Worm (Caenorhabditis elegans): Measurements from ENCODE around the gene C10C6.3.

Gene C10C6.3

DNA sequence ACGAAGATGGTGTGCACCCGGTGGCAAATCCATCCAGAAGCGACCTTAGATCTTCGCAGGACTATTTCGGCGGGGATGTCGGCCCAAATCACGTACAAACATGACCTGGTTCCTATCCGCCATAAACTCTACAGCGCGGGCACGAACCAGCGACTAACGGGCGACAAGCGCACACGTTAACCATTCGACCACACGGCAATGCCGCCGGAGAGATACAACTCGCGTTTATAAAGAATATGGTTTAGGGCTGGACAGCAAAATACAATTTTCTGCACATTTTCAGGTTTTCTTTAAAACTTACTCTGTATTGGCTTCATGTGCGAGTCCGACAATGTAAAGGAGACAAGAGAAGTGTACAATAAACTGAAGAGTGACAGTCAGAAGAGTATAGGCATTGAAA, 9.0 kb upstream of the C10C6.3 start (continued):
- TF ChIP-seq rnt-1 (tag; optimal IDR thresholded peaks at IDR 0.05) = peak; percentile 89
- peak; percentile 91 for TF ChIP-seq ceh-45 (GFP tag; IDR thresholded peaks at IDR 0.05)
- peak; percentile 95 for TF ChIP-seq elt-4 (tag; optimal IDR thresholded peaks at IDR 0.05)
- TF ChIP-seq odd-2 (tag; optimal IDR thresholded peaks at IDR 0.05) = peak; percentile 38
- peak; percentile 92 for TF ChIP-seq F13H6.1 (tag; optimal IDR thresholded peaks at IDR 0.05)
- no peak for TF ChIP-seq ceh-22 (tag; optimal IDR thresholded peaks at IDR 0.05)
- TF ChIP-seq hlh-30 (tag; optimal IDR thresholded peaks at IDR 0.05; ENCODE audit: insufficient read depth) = peak; percentile 55
- TF ChIP-seq lin-11 (tag; optimal IDR thresholded peaks at IDR 0.05) = peak; percentile 88
- peak; percentile 91 for TF ChIP-seq dve-1 (tag; optimal IDR thresholded peaks at IDR 0.05)
- no peak for TF ChIP-seq nhr-11 (tag; optimal IDR thresholded peaks at IDR 0.05)
- TF ChIP-seq dmd-4 (tag; optimal IDR thresholded peaks at IDR 0.05; ENCODE audit: borderline replicate concordance) = peak; percentile 93
- peak; percentile 93 for TF ChIP-seq ceh-6 (GFP tag; optimal IDR thresholded peaks at IDR 0.05)
- peak; percentile 83 for TF ChIP-seq zip-5 (tag; optimal IDR thresholded peaks at IDR 0.05)
- TF ChIP-seq pha-2 (tag; optimal IDR thresholded peaks at IDR 0.05) = peak; percentile 91
- TF ChIP-seq unc-55 (GFP tag; optimal IDR thresholded peaks at IDR 0.05) = no peak
- peak; percentile 84 for TF ChIP-seq sdc-2 (tag; optimal IDR thresholded peaks at IDR 0.05)

DNA sequence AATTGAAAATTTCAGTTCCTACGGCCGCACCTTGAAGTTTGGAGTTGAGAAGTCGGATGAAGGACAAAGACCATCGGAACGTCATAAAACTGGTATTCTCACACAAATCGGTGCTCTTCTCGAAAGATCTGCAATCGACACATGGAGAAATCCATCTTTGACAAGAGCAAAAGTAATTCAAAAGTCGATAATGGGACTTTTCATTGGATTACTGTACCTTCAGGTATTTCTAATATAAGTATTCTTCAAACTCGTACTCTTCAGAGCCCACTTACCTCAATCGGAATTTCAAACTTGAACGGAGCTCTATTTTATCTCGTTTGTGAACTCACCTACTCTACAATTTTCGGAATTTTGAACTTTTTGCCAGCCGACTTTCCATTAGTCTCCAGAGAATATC, 7.0 kb upstream of the C10C6.3 start:
- TF ChIP-seq sdc-2 (tag; optimal IDR thresholded peaks at IDR 0.05) = no peak
- no peak for TF ChIP-seq F13H6.1 (tag; optimal IDR thresholded peaks at IDR 0.05)
- no peak for TF ChIP-seq K02D7.2 (tag; optimal IDR thresholded peaks at IDR 0.05)
- TF ChIP-seq ztf-16 (tag; optimal IDR thresholded peaks at IDR 0.05) = no peak
- TF ChIP-seq tbx-7 (tag; optimal IDR thresholded peaks at IDR 0.05) = no peak
- no peak for TF ChIP-seq fax-1 (tag; optimal IDR thresholded peaks at IDR 0.05)
- TF ChIP-seq lim-6 (tag; optimal IDR thresholded peaks at IDR 0.05) = no peak
- TF ChIP-seq ceh-6 (GFP tag; optimal IDR thresholded peaks at IDR 0.05) = no peak
- no peak for TF ChIP-seq pha-4 (tag; optimal IDR thresholded peaks at IDR 0.05)
- no peak for TF ChIP-seq hlh-15 (tag; optimal IDR thresholded peaks at IDR 0.05)
- TF ChIP-seq ceh-22 (tag; optimal IDR thresholded peaks at IDR 0.05) = no peak
- no peak for TF ChIP-seq zip-5 (tag; optimal IDR thresholded peaks at IDR 0.05)

DNA sequence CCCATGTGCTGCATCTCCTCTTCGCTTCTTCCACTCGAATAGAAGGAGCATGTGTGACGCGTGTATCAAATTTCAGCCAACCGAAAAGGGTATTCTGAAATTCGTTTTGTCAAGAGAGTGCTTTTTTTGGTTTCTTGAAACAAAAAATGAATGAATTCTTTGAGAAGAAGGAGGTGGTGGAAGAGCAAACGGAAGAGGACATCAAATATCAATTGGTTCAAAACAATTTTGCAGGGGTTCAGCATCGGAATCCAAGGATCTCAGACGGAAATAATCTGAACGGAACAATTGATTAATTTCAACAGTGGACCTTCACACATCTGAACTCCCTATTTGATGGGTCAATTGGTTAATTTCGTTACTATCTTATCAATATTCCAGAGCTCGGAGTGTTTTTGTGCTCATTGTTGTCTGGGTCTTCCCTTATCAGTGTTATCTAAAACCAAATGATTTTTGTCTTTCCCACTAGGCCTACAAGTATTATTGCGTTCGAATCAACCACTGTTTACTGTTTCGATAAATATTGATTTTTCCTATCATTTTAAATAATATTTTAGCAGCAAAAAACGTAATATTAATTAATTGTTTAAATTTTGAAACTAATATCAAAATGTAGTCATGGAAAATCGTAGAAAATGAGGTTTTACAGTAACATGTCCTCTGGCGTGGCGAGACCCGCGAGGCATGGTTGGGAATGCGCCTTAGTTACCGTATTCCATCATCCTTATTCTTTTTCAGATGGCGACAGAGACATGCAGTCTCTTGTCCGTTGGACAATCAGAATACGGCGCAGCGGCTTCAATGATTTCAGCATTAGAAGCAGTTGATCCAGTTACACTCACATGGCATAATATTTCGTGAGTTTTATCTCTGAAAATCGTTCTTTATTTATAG, 4.9 kb upstream of the C10C6.3 start, which contains the start of the genes C10C6.13 and wht-2:
TSS of gene C10C6.13 (minus strand) at position 51 of the 894 bp plus-strand sequence.
TSS of gene wht-2 (plus strand) at position 739 of the 894 bp plus-strand sequence.
- TF ChIP-seq ceh-22 (tag; optimal IDR thresholded peaks at IDR 0.05) = no peak
- TF ChIP-seq tbx-7 (tag; optimal IDR thresholded peaks at IDR 0.05) = no peak
- TF ChIP-seq T23F11.4 (GFP tag; optimal IDR thresholded peaks at IDR 0.05) = no peak
- TF ChIP-seq zip-5 (tag; optimal IDR thresholded peaks at IDR 0.05) = no peak
- peak; percentile 85 for TF ChIP-seq elt-2 (tag; optimal IDR thresholded peaks at IDR 0.05)
- no peak for TF ChIP-seq ceh-14 (tag; optimal IDR thresholded peaks at IDR 0.05)

DNA sequence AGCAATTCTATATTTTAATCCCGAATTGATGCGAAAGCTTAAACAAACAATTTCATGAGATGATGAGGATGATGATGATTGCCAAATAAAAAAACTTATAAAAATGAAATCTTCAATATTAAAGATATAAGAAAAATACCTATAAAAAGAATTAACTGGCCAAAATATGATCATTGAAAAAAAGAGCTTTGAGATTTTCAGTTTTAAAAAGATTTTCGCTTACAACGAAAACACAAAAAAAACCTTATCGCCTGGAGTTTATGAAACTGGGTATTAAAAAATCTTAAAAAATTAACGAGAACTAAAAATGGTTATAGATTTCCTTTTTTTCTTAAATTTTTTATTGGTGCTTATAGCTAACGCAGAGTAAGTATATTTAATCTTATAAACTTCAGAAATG, 2.4 kb upstream of the C10C6.3 start, which contains the start of gene C10C6.7:
TSS of gene C10C6.7 (minus strand) at position 101 of the 400 bp plus-strand sequence.
- no peak for TF ChIP-seq ceh-24 (tag; optimal IDR thresholded peaks at IDR 0.05)
- TF ChIP-seq dmd-4 (tag; optimal IDR thresholded peaks at IDR 0.05; ENCODE audit: borderline replicate concordance) = no peak

DNA sequence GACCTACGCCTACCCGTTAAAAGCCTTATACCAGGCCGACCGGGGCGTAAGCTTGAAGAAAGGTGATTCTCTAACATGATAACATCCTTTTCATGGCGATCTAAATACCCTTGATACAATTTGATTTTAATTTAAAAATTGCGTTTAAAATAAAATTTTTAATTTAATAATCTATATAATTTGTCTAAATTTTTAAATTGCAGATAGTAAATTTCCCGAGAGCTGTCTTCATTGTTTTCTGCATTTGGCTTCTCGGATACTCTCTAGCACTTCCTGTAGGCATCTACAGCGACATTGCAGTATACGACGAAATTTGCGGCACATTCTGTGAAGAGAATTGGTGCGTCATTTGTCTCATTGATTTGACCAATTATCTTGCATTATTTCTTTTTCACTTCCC, 3.7 kb downstream of the C10C6.3 start:
- TF ChIP-seq ztf-16 (tag; optimal IDR thresholded peaks at IDR 0.05) (no peak), dve-1 (tag; optimal IDR thresholded peaks at IDR 0.05) (no peak), ceh-30 (tag; optimal IDR thresholded peaks at IDR 0.05) (no peak), sox-2 (GFP tag; IDR thresholded peaks at IDR 0.05) (no peak), pqm-1 (tag; optimal IDR thresholded peaks at IDR 0.05) (no peak), madf-2 (tag; optimal IDR thresholded peaks at IDR 0.05) (no peak), sox-4 (tag; optimal IDR thresholded peaks at IDR 0.05) (no peak), sdc-2 (tag; optimal IDR thresholded peaks at IDR 0.05) (no peak), ceh-9 (tag; optimal IDR thresholded peaks at IDR 0.05) (no peak), fkh-10 (GFP tag; optimal IDR thresholded peaks at IDR 0.05) (no peak), pha-4 (tag; optimal IDR thresholded peaks at IDR 0.05) (no peak), fax-1 (tag; optimal IDR thresholded peaks at IDR 0.05) (no peak), ceh-24 (tag; optimal IDR thresholded peaks at IDR 0.05) (no peak), ceh-19 (GFP tag; optimal IDR thresholded peaks at IDR 0.05) (no peak), ceh-45 (GFP tag; IDR thresholded peaks at IDR 0.05) (no peak), pha-2 (tag; optimal IDR thresholded peaks at IDR 0.05) (no peak), hlh-6 (tag; optimal IDR thresholded peaks at IDR 0.05) (no peak), hlh-30 (tag; optimal IDR thresholded peaks at IDR 0.05; ENCODE audit: insufficient read depth) (no peak)
